Worm (Caenorhabditis elegans): Measurements from ENCODE around the gene srx-97.

srx-97 gene

DNA sequence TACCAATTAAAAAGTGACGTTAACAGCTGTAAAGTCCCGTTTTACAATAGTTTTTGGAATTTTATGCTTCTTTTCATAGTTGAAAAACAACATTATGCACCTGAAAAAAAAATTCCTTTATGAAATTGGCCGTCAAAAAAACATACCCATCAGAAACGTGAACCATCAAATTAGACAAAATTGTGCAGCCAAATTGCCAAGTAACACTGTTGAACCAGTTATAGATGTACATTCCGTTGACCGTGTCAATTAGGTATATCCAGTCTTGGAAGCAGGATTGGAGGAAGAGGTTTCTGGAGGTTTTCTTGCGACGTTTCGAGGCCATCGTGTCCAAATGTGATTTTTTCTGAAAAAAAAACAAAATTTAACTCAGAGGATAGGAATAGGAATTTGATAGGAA is at the start of gene srx-97:
Gene srx-97 (minus strand): TSS at position 101 of the 400 bp plus-strand sequence.
- TF ChIP-seq aly-2 (tag; optimal IDR thresholded peaks at IDR 0.05), result no peak
- no peak for TF ChIP-seq nhr-11 (tag; optimal IDR thresholded peaks at IDR 0.05)
- TF ChIP-seq skn-1 (tag; optimal IDR thresholded peaks at IDR 0.05), result no peak
- TF ChIP-seq nhr-6 (tag; optimal IDR thresholded peaks at IDR 0.05), result no peak
- no peak for TF ChIP-seq fos-1 (tag; optimal IDR thresholded peaks at IDR 0.05)
- no peak for TF ChIP-seq dmd-4 (tag; optimal IDR thresholded peaks at IDR 0.05)

DNA sequence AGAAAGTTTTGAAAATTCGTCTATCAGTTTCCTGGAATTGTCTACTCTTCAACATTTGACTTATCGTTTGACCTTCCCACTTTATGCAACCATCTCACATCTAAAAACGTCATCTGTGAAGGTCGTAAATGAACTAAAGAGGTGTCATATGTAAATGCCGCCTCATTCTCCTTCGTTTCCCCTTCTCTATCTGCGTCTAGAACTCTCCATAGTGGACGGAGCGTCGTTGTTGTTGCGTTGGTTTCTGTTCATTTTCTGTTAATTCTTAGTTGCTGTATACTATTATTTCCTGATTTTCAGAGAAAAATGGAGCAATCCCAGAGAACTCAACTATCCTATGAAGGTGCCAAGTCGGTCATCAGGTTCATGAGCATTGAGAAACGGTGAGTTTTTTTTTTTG is 47.7 kb upstream of the srx-97 start, which contains the start of gene fbxc-52:
Gene fbxc-52 (plus strand): TSS at position 301 of the 400 bp plus-strand sequence.
- TF ChIP-seq nhr-10 (tag; optimal IDR thresholded peaks at IDR 0.05) (no peak), nhr-237 (tag; optimal IDR thresholded peaks at IDR 0.05) (no peak)

DNA sequence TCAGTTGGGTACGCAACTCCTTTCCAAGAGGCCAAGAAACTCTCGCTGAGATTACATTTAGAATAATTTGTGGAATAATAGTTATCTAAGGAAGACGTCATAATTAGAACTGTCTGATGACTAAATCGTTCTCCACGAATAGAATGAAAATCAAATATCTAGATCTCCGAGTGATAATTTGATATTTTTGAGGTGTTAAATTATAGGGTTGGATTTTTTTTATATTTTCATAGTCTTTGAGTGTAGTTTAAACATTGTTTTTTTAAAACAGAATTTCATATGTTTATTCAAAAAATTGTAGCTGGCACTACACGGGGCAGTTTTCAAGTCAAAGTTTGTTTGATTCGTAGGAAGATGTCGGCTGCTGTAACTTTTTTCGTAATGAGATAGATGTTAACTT is 47.2 kb upstream of the srx-97 start, which contains the start of gene srh-99:
Gene srh-99 (minus strand): TSS at position 101 of the 400 bp plus-strand sequence.
- no peak for TF ChIP-seq crh-2 (tag; optimal IDR thresholded peaks at IDR 0.05)
- no peak for TF ChIP-seq zag-1 (tag; optimal IDR thresholded peaks at IDR 0.05)
- no peak for TF ChIP-seq dmd-4 (tag; optimal IDR thresholded peaks at IDR 0.05)
- no peak for TF ChIP-seq unc-39 (tag; optimal IDR thresholded peaks at IDR 0.05)
- no peak for TF ChIP-seq nhr-10 (tag; optimal IDR thresholded peaks at IDR 0.05)
- TF ChIP-seq mab-5 (tag; optimal IDR thresholded peaks at IDR 0.05), result no peak
- TF ChIP-seq ztf-11 (tag; optimal IDR thresholded peaks at IDR 0.05), result no peak
- TF ChIP-seq lsy-2 (tag; optimal IDR thresholded peaks at IDR 0.05), result no peak
- no peak for TF ChIP-seq snpc-4 (tag; optimal IDR thresholded peaks at IDR 0.05)
- no peak for TF ChIP-seq skn-1 (tag; optimal IDR thresholded peaks at IDR 0.05)
- no peak for TF ChIP-seq sma-9 (GFP tag; optimal IDR thresholded peaks at IDR 0.05)
- no peak for TF ChIP-seq sma-9 (tag; optimal IDR thresholded peaks at IDR 0.05)
- TF ChIP-seq nhr-77 (tag; optimal IDR thresholded peaks at IDR 0.05), result no peak
- TF ChIP-seq Y55F3AM.14 (GFP tag; optimal IDR thresholded peaks at IDR 0.05), result no peak
- TF ChIP-seq peb-1 (tag; optimal IDR thresholded peaks at IDR 0.05), result no peak
- TF ChIP-seq C34F6.9 (tag; optimal IDR thresholded peaks at IDR 0.05), result no peak
- no peak for TF ChIP-seq ztf-4 (tag; optimal IDR thresholded peaks at IDR 0.05)
- no peak for TF ChIP-seq nhr-237 (tag; optimal IDR thresholded peaks at IDR 0.05)
- TF ChIP-seq R02D3.7 (tag; optimal IDR thresholded peaks at IDR 0.05), result no peak
- TF ChIP-seq nhr-25 (tag; optimal IDR thresholded peaks at IDR 0.05), result no peak

DNA sequence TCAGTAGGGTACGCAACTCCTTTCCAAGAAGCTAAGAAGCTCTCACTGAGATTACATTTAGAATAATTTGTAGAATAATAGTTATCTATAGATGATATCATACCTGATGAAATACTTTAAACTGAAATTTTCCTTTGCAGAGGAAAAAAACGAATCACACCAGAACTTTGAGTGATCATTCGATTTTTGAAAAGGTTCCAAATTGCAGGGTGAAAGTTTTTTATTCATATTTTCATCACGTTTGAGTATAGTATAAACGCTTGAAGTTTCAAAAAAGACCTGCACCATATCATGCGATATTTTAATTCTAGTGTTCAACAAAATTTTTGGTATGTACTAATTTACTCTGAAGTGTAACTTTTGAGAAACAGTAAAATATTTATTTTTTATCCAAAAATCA is 45.4 kb upstream of the srx-97 start, which contains the start of gene srh-100:
Gene srh-100 (minus strand): TSS at position 101 of the 400 bp plus-strand sequence.
- TF ChIP-seq sem-4 (tag; optimal IDR thresholded peaks at IDR 0.05) (no peak), lin-13 (GFP tag; optimal IDR thresholded peaks at IDR 0.05) (no peak), C34F6.9 (tag; optimal IDR thresholded peaks at IDR 0.05) (no peak), ama-1 (optimal IDR thresholded peaks at IDR 0.05) (no peak), egl-27 (tag; optimal IDR thresholded peaks at IDR 0.05) (no peak), unc-62 (GFP tag; optimal IDR thresholded peaks at IDR 0.05) (no peak), F13H6.1 (tag; optimal IDR thresholded peaks at IDR 0.05) (no peak), fos-1 (tag; optimal IDR thresholded peaks at IDR 0.05) (no peak), lin-39 (tag; optimal IDR thresholded peaks at IDR 0.05) (no peak), ceh-16 (tag; optimal IDR thresholded peaks at IDR 0.05) (no peak), lsy-2 (tag; optimal IDR thresholded peaks at IDR 0.05) (no peak), nhr-21 (tag; optimal IDR thresholded peaks at IDR 0.05) (no peak), R02D3.7 (tag; optimal IDR thresholded peaks at IDR 0.05) (no peak), ZK546.5 (tag; optimal IDR thresholded peaks at IDR 0.05) (no peak), dmd-4 (tag; optimal IDR thresholded peaks at IDR 0.05) (no peak), elt-1 (tag; optimal IDR thresholded peaks at IDR 0.05) (no peak), mbf-1 (tag; optimal IDR thresholded peaks at IDR 0.05) (no peak)

DNA sequence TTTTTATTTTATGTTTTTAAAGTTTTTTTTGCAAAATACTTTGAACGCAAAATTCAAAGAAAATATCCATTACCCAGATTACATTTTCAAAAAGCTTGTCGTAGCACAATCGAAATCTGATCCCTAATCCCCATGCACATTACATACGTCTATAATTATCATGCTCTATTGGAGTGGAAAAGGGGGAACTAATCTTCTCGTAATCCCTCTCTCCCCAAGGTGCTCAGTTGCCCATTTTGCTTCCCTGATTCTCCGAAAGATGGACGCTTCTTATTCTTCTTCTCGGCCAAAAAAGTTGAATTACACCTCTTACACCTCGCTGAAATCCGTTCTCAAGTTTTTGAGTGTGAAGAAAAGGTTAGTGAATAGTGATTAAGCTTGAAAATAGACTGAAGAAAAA is 41.8 kb upstream of the srx-97 start, which contains the start of gene fbxc-53:
Gene fbxc-53 (plus strand): TSS at position 245 of the 400 bp plus-strand sequence.
- no peak for TF ChIP-seq Y55F3AM.14 (GFP tag; optimal IDR thresholded peaks at IDR 0.05)
- no peak for TF ChIP-seq egl-27 (tag; optimal IDR thresholded peaks at IDR 0.05)
- no peak for TF ChIP-seq unc-55 (GFP tag; optimal IDR thresholded peaks at IDR 0.05)
- no peak for TF ChIP-seq nhr-11 (tag; optimal IDR thresholded peaks at IDR 0.05)
